Worm (Caenorhabditis elegans): ENCODE data around the gene W07G4.2.

Gene W07G4.2

DNA sequence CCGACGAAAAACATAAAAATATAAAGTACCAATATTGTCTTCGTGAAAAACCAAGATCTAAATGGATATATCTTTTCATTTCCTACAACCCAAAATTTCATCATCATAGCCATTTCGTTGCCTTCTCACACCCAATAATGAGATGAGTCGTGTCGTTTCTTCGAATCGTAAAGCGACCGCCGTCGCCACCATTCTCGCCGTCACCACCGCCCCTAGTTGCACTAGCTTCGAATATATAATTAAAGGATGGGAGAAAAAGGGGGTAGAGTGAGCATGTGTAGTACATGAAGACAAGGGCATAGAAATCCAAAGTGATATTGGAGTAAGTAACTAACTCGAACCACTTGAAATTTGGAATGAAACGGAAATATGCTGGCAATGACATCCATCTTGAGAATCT, 14.1 kb downstream of the W07G4.2 start:
- TF ChIP-seq ceh-31 (tag; optimal IDR thresholded peaks at IDR 0.05) (peak; percentile 35), ref-2 (tag; optimal IDR thresholded peaks at IDR 0.05) (no peak), ceh-14 (tag; optimal IDR thresholded peaks at IDR 0.05) (peak; percentile 8), unc-42 (tag; optimal IDR thresholded peaks at IDR 0.05) (peak; percentile 70), elt-4 (tag; optimal IDR thresholded peaks at IDR 0.05) (no peak)

DNA sequence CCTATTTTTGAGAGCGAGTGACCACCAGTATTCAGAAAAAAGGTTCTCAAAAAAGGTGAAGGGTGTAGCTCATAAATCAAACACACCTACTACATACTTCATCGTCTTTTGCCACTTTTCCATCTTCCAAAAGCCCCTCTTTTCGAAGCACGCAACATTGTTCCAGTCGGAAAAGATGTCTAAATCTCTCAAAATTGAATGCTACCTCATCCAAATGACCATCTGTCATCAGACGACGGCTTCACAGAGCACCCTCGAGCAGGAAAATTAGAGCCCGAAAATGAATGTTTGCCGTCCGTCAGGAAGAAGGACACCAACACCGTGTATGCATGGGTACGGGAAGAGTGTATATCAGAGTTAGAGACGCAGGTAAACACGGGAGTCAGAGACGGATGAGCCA, 14.8 kb downstream of the W07G4.2 start:
- no peak for TF ChIP-seq K02D7.2 (tag; optimal IDR thresholded peaks at IDR 0.05)
- TF ChIP-seq zip-5 (tag; optimal IDR thresholded peaks at IDR 0.05), result no peak
- TF ChIP-seq pax-1 (tag; optimal IDR thresholded peaks at IDR 0.05), result no peak
- TF ChIP-seq ceh-45 (GFP tag; IDR thresholded peaks at IDR 0.05), result no peak
- TF ChIP-seq unc-86 (tag; optimal IDR thresholded peaks at IDR 0.05), result no peak
- no peak for TF ChIP-seq F13H6.1 (tag; optimal IDR thresholded peaks at IDR 0.05)
- no peak for TF ChIP-seq unc-3 (GFP tag; conservative IDR thresholded peaks at IDR 0.05)
- TF ChIP-seq unc-3 (tag; optimal IDR thresholded peaks at IDR 0.05), result no peak
- no peak for TF ChIP-seq hlh-6 (tag; optimal IDR thresholded peaks at IDR 0.05)
- TF ChIP-seq pat-9 (tag; optimal IDR thresholded peaks at IDR 0.05), result no peak
- no peak for TF ChIP-seq elt-4 (tag; optimal IDR thresholded peaks at IDR 0.05)
- TF ChIP-seq ceh-31 (tag; optimal IDR thresholded peaks at IDR 0.05), result no peak
- no peak for TF ChIP-seq ztf-16 (tag; optimal IDR thresholded peaks at IDR 0.05)

DNA sequence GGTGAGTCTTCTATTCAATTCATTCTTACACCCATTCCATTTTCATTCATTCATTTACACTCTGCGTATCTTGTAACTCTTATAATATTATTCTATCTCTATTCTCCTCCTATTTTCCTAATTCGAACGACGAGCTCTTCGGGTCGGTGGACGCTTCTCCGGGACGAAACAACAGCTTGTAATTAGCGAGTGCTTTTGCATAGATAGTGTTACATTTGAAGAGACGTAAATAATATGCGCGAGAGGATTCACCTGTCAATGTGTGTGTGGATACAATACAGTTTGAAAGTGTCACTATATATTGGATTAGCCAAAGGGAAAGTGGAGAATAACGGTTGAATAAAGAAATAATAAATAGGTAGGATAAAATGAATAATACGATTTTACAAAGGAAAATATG, 15.7 kb downstream of the W07G4.2 start:
- TF ChIP-seq hlh-6 (tag; optimal IDR thresholded peaks at IDR 0.05) (no peak), C38D4.7 (GFP tag; optimal IDR thresholded peaks at IDR 0.05) (no peak), zip-5 (tag; optimal IDR thresholded peaks at IDR 0.05) (no peak), ceh-31 (tag; optimal IDR thresholded peaks at IDR 0.05) (peak; percentile 35)

- TF ChIP-seq ahr-1 (tag; optimal IDR thresholded peaks at IDR 0.05), result no peak
- no peak for TF ChIP-seq F13H6.1 (tag; optimal IDR thresholded peaks at IDR 0.05)
- no peak for TF ChIP-seq ref-2 (tag; optimal IDR thresholded peaks at IDR 0.05)
- TF ChIP-seq rnt-1 (tag; optimal IDR thresholded peaks at IDR 0.05), result no peak
- no peak for TF ChIP-seq fkh-6 (tag; optimal IDR thresholded peaks at IDR 0.05)
Measured at ce11 chrV:13020014-13020413, 16.4 kb downstream of the W07G4.2 start.

ce11 chrV:13018761-13019160, 17.6 kb downstream of the W07G4.2 start, which contains the start of gene fmi-1:
fmi-1 (plus strand) TSS chrV:13019061.
- TF ChIP-seq sox-4 (tag; optimal IDR thresholded peaks at IDR 0.05), result no peak
- TF ChIP-seq pax-1 (tag; optimal IDR thresholded peaks at IDR 0.05), result no peak
- no peak for TF ChIP-seq sox-2 (GFP tag; IDR thresholded peaks at IDR 0.05)
- no peak for TF ChIP-seq unc-86 (tag; optimal IDR thresholded peaks at IDR 0.05)
- TF ChIP-seq pat-9 (tag; optimal IDR thresholded peaks at IDR 0.05), result no peak
- no peak for TF ChIP-seq unc-3 (GFP tag; conservative IDR thresholded peaks at IDR 0.05)
- TF ChIP-seq unc-3 (tag; optimal IDR thresholded peaks at IDR 0.05), result no peak
- no peak for TF ChIP-seq hlh-15 (tag; optimal IDR thresholded peaks at IDR 0.05)
- TF ChIP-seq nhr-11 (tag; optimal IDR thresholded peaks at IDR 0.05), result no peak
- no peak for TF ChIP-seq C38D4.7 (GFP tag; optimal IDR thresholded peaks at IDR 0.05)
- no peak for TF ChIP-seq ceh-48 (tag; optimal IDR thresholded peaks at IDR 0.05)
- no peak for TF ChIP-seq pha-4 (tag; optimal IDR thresholded peaks at IDR 0.05)
- TF ChIP-seq ceh-9 (tag; optimal IDR thresholded peaks at IDR 0.05), result no peak
- no peak for TF ChIP-seq pqm-1 (tag; optimal IDR thresholded peaks at IDR 0.05)
- no peak for TF ChIP-seq ceh-2 (tag; optimal IDR thresholded peaks at IDR 0.05)

DNA sequence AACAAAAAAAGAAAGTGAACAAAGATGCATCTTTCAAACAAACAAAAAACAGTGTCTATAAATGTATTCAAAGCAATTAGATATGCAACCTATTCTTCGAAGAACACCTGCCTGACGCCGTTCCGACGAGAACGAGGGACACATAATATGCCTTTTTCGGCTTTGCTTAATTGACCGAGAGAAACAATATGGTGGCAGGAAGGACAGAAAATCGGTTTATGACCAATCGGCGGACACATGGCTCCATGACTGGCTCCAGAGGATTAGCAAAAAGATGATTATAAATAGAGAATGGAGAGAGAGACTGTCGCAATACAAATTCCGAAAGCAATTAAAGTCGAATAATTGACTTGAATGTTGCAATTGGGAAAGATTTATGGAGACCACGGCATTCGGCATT, 18.1 kb downstream of the W07G4.2 start:
- peak; percentile 31 for TF ChIP-seq unc-42 (tag; optimal IDR thresholded peaks at IDR 0.05)
- TF ChIP-seq che-1 (tag; optimal IDR thresholded peaks at IDR 0.05), result no peak
- TF ChIP-seq nfya-1 (tag; optimal IDR thresholded peaks at IDR 0.05), result peak; percentile 33
- TF ChIP-seq fax-1 (tag; optimal IDR thresholded peaks at IDR 0.05), result no peak
- no peak for TF ChIP-seq odd-2 (tag; optimal IDR thresholded peaks at IDR 0.05)
- no peak for TF ChIP-seq ceh-34 (tag; optimal IDR thresholded peaks at IDR 0.05)
